Worm (Caenorhabditis elegans) whole organism, L2 larva: ENCODE results near the gene tat-4.

Experiments used
- ama-1 ChIP-seq: fragments of 150-350 bp; optimal IDR thresholded peaks from 2 replicates; lab custom pipeline; 2018; ENCODE audit warnings: inconsistent platforms
- ceh-82 ChIP-seq: fragments of 150-350 bp; optimal IDR thresholded peaks from 2 replicates; lab custom pipeline; 2014; ENCODE audit warnings: missing biosample characterization, missing genetic modification characterization
- elt-1 ChIP-seq: fragments of 150-350 bp; optimal IDR thresholded peaks from 2 replicates; lab custom pipeline; 2014; ENCODE audit warnings: missing biosample characterization, missing genetic modification characterization
- skn-1 ChIP-seq: sonication (generic microtip); optimal IDR thresholded peaks from 2 replicates; lab custom pipeline; 2017; ENCODE audit warnings: missing biosample characterization, missing genetic modification characterization
- snpc-4 ChIP-seq: fragments of 150-350 bp; optimal IDR thresholded peaks from 2 replicates; lab custom pipeline; 2014; ENCODE audit warnings: missing biosample characterization, missing genetic modification characterization
- unc-62 ChIP-seq: fragments of 150-350 bp; optimal IDR thresholded peaks from 2 replicates; lab custom pipeline; 2014; ENCODE audit warnings: missing biosample characterization, missing genetic modification reagents, missing genetic modification characterization
- ztf-11 ChIP-seq: sonication (generic microtip); optimal IDR thresholded peaks from 2 replicates; lab custom pipeline; 2017; ENCODE audit warnings: missing biosample characterization, missing genetic modification characterization

DNA sequence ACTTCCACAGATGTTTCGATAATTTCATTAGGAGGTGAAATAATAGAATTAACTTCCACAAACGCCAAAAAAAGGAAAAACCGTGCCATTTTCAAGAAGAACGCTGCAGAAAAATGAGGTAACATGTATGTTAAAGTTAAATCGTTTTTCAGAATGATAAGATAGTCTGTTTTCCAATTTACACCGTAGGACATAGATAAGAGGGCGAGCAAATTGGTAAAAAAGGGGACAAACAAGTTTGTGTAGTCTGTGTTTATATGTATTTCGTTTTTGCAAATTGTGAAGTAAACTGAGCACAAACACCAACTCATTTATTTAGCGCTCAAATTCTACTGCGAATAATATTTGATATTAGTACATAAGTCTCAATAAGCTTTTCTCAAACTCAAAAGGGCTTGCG, 15.8 kb upstream of the tat-4 start, which contains the start of gene F13H8.11:
- TF ChIP-seq snpc-4, result no peak
- no peak for TF ChIP-seq unc-62 (GFP tag; lab: Kevin White, UChicago)
- no peak for TF ChIP-seq elt-1 (tag; lab: Kevin White, UChicago)
- no peak for TF ChIP-seq ceh-82 (tag; lab: Kevin White, UChicago)
- no peak for TF ChIP-seq ztf-11 (tag; lab: Kevin White, UChicago)
- no peak for TF ChIP-seq ama-1
- no peak for TF ChIP-seq skn-1 (tag; lab: Kevin White, UChicago)
